Fruit fly (Drosophila melanogaster) whole organism, embryonic: Measurements from ENCODE around the gene dpr14.

Experiments used
- Ets97D ChIP-seq: fragments of 200-800 bp; sonication (Bioruptor generic); optimal IDR thresholded peaks from 3 replicates; lab custom pipeline; 2016; ENCODE audit warnings: missing biosample characterization, missing genetic modification characterization
- gro ChIP-seq: fragments of 200-800 bp; sonication (Bioruptor generic); optimal IDR thresholded peaks from 2 replicates; lab custom pipeline; 2016; ENCODE audit warnings: missing biosample characterization, missing genetic modification characterization

- no peak for TF ChIP-seq gro (GFP tag; lab: Kevin White, UChicago)
- TF ChIP-seq Ets97D (GFP tag; lab: Kevin White, UChicago), result peak; percentile 50
Observed at dm6 chrX:7937588-7938481, 29.7 kb upstream of the dpr14 start.
